Worm (Caenorhabditis elegans): Measurements from ENCODE around the gene pid-1.

Gene pid-1

DNA sequence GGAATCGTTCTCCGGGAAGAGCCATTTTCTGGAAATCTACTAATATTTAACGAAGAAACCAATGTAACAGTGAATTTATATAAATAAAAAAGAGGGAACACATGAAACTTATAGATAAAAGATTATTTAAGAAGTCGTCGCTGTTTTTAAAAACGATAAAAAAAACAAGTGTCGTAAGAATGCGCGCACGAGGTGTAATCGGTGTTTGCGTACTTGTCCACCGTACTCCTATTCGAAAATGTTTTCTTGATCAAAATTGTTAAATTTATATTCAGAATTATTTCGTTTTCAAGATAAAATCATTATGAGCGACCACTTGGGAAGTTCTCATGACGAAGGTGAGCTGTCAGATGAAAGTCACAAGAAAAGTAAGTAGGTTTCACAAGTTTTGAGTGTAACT is 8.7 kb upstream of the pid-1 start, which contains the start of the genes moa-2 and cdk-11.1:
Gene moa-2, minus strand, starts transcription at position 25 of the 400 bp plus-strand sequence.
Gene cdk-11.1, plus strand, starts transcription at position 227 of the 400 bp plus-strand sequence.
- TF ChIP-seq nhr-28 (tag; optimal IDR thresholded peaks at IDR 0.05) (no peak), nhr-11 (tag; optimal IDR thresholded peaks at IDR 0.05) (no peak), dmd-8 (GFP tag; IDR thresholded peaks at IDR 0.05) (no peak), egl-27 (tag; optimal IDR thresholded peaks at IDR 0.05) (no peak), nhr-41 (GFP tag; IDR thresholded peaks at IDR 0.05) (no peak), lin-39 (tag; optimal IDR thresholded peaks at IDR 0.05) (no peak), arid-1 (GFP tag; conservative IDR thresholded peaks at IDR 0.05) (no peak), nhr-42 (GFP tag; IDR thresholded peaks at IDR 0.05) (no peak), dmd-6 (GFP tag; IDR thresholded peaks at IDR 0.05) (no peak), D1046.2 (GFP tag; IDR thresholded peaks at IDR 0.05) (no peak), ceh-32 (tag; optimal IDR thresholded peaks at IDR 0.05; ENCODE audit: poor library complexity) (no peak), snpc-1.2 (GFP tag; IDR thresholded peaks at IDR 0.05) (no peak), daf-16 (GFP tag; optimal IDR thresholded peaks at IDR 0.05) (no peak), daf-16 (tag; optimal IDR thresholded peaks at IDR 0.05) (peak; percentile 5), nhr-77 (tag; optimal IDR thresholded peaks at IDR 0.05) (no peak), ama-1 (optimal IDR thresholded peaks at IDR 0.05) (no peak), T20F7.1 (GFP tag; optimal IDR thresholded peaks at IDR 0.05) (no peak), mep-1 (tag; optimal IDR thresholded peaks at IDR 0.05) (no peak), hlh-30 (tag; optimal IDR thresholded peaks at IDR 0.05; ENCODE audit: insufficient read depth) (peak; percentile 69), mes-2 (tag; optimal IDR thresholded peaks at IDR 0.05; ENCODE audit: poor library complexity, severe bottlenecking) (peak; percentile 61), Y5F2A.4 (GFP tag; optimal IDR thresholded peaks at IDR 0.05) (no peak), vab-7 (GFP tag; IDR thresholded peaks at IDR 0.05) (no peak), nhr-111 (GFP tag; optimal IDR thresholded peaks at IDR 0.05) (no peak), dve-1 (tag; optimal IDR thresholded peaks at IDR 0.05; ENCODE audit: insufficient read depth) (no peak), lsy-2 (tag; optimal IDR thresholded peaks at IDR 0.05) (peak in 1 of 2 experiments; percentile 97), lin-13 (GFP tag; optimal IDR thresholded peaks at IDR 0.05) (no peak)

DNA sequence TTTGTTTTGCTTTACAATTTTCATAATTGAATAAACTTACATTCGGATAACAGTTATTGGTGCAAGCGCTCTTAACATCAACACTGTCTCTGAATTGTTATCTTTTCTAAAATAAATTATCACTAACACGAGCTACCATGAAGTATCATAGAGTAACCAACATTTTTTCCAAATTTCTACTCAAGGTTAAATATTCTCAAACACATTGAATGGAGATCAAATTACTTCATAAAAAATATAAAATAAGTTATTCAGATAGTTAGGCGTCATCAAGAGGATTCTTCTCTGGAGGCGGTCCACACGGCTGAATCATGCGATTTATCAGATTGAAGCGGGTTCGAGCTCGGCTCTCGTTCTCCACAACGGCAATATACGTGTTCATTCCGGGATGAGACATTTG is 8.1 kb upstream of the pid-1 start, which contains the start of gene B0495.5:
Gene B0495.5, minus strand, starts transcription at position 101 of the 400 bp plus-strand sequence.
- peak in 1 of 2 experiments; percentile 1 for TF ChIP-seq unc-62 (GFP tag; optimal IDR thresholded peaks at IDR 0.05 in 1 of 2)
- TF ChIP-seq unc-62 (tag; optimal IDR thresholded peaks at IDR 0.05) = no peak
- TF ChIP-seq lin-38 (GFP tag; IDR thresholded peaks at IDR 0.05) = no peak

DNA sequence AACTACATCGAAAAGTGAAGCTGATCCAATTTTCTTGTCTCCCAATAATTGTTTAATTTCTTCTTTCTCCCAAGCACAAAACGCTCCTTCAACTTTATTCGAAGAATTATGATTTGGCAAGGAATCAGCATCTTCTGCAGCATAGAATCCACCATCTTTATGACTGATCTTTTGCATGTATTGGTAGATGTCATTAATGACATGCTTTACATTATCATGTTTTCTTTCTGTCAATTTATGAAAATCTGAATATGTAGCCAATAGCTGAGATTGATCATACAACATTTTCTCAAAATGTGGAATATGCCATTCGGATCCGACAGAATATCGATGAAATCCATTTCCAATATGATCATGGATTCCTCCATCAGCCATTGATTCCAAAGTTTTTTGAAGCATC is 6.8 kb upstream of the pid-1 start:
- TF ChIP-seq dmd-6 (GFP tag; IDR thresholded peaks at IDR 0.05) = no peak
- TF ChIP-seq unc-62 (GFP tag; optimal IDR thresholded peaks at IDR 0.05 in 1 of 2) = peak in 1 of 2 experiments; percentile 95
- TF ChIP-seq unc-62 (tag; optimal IDR thresholded peaks at IDR 0.05) = no peak
- no peak for TF ChIP-seq nhr-28 (tag; optimal IDR thresholded peaks at IDR 0.05)

DNA sequence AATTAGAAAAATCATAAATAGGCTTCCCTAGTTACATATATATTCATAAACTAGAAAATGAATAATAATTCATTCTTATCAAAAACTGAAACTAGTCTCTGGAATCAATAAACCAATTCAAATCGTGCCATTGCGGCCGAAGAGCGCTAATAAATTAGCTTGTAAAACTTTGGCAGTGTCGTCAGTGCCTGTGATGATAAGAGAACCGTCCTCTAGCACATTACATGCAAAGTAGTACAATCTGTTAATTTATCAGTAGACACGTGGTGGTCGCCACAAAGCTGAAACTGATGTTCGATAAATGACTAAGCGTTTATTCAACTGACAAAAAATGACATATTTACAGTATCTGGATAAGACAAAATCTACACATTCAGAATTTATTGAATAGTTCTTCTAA is 5.3 kb upstream of the pid-1 start:
- TF ChIP-seq sdz-12 (GFP tag; optimal IDR thresholded peaks at IDR 0.05) (no peak), nhr-28 (tag; optimal IDR thresholded peaks at IDR 0.05) (peak; percentile 60), ZK546.5 (tag; optimal IDR thresholded peaks at IDR 0.05) (no peak), madf-9 (GFP tag; conservative IDR thresholded peaks at IDR 0.05) (no peak), ctbp-1 (GFP tag; IDR thresholded peaks at IDR 0.05) (no peak), mdl-1 (tag; optimal IDR thresholded peaks at IDR 0.05) (peak in 1 of 2 experiments; percentile 61), unc-62 (GFP tag; optimal IDR thresholded peaks at IDR 0.05 in 1 of 2) (peak in 1 of 2 experiments; percentile 26), unc-62 (tag; optimal IDR thresholded peaks at IDR 0.05) (no peak), nhr-25 (tag; optimal IDR thresholded peaks at IDR 0.05; ENCODE audit: borderline replicate concordance, insufficient read depth) (no peak), saeg-2 (GFP tag; IDR thresholded peaks at IDR 0.05) (0 out of 2 replicates have a peak, but pooled peaks have one; percentile 35), pqm-1 (tag; optimal IDR thresholded peaks at IDR 0.05) (peak; percentile 95), T20F7.1 (GFP tag; optimal IDR thresholded peaks at IDR 0.05) (peak; percentile 20), nhr-76 (tag; optimal IDR thresholded peaks at IDR 0.05) (no peak), dpl-1 (GFP tag; optimal IDR thresholded peaks at IDR 0.05) (no peak), spr-3 (GFP tag; optimal IDR thresholded peaks at IDR 0.05) (no peak), tag-97 (GFP tag; IDR thresholded peaks at IDR 0.05) (no peak), ces-1 (GFP tag; optimal IDR thresholded peaks at IDR 0.05) (no peak), nhr-48 (tag; optimal IDR thresholded peaks at IDR 0.05) (no peak), ceh-20 (GFP tag; IDR thresholded peaks at IDR 0.05) (peak; percentile 82), zfp-2 (tag; optimal IDR thresholded peaks at IDR 0.05) (no peak), zip-11 (GFP tag; IDR thresholded peaks at IDR 0.05) (no peak), egl-27 (tag; optimal IDR thresholded peaks at IDR 0.05) (no peak), dve-1 (tag; optimal IDR thresholded peaks at IDR 0.05; ENCODE audit: insufficient read depth) (peak; percentile 76)
